Worm (Caenorhabditis elegans): ENCODE data around the gene sri-28.
"Not testable (repeated sequence)": the region's sequence is repeated elsewhere in the genome, so short reads cannot be mapped to it uniquely, and the experiment has no call there.

Gene sri-28

DNA sequence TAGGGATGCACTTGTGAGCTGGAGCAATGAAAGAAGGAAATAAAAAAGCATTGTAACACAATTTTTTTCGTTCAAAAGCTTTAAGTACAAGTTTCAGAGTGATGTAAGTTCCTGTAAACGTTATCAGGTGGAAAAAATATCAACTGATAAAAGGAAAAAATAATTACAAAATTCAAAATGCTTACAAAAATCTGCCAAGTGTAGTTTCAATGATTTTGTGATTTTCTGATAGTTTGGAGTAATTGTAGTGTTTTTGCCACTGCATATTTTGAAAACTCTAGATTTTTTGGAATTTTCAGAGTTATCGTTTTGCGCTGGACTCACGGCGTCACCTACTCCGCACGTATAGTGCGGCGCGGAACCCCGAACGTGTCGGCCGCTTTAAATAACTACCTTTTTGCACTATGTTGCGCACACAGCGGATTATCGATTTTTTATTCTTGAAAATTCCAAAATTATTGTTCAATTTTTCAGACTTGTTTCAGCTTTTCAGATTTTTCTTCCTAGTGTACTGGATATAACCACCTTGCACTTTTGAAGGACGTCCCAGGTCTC is 25.0 kb upstream of the sri-28 start, which contains the start of gene clec-2:
Gene clec-2 (minus strand): TSS at position 51 of the 555 bp plus-strand sequence.
- TF ChIP-seq egl-27 (tag; optimal IDR thresholded peaks at IDR 0.05) = no peak

DNA sequence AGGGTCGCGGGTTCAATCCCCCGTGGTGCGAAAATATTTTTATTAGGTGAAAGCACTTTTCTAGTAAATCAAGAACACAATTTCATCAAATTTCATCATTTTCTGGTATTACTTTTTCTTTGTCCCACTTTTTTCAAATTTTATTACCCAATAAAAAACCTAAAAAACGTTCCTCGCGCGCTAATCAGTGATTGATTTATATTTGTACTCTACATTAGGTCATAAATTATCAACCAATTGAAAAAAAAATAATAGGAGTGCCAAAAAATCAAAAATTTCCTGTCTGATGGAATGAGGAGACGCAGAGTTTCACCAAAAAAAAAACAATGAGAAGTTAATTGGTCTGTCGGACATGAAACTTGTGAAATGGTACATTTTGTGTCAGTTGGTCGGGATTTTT is 23.8 kb upstream of the sri-28 start:
- no peak for TF ChIP-seq nhr-67 (tag; optimal IDR thresholded peaks at IDR 0.05)
- TF ChIP-seq nfya-1 (tag; optimal IDR thresholded peaks at IDR 0.05; ENCODE audit: insufficient read depth) = no peak
- no peak for TF ChIP-seq hmg-11 (tag; optimal IDR thresholded peaks at IDR 0.05)
- no peak for TF ChIP-seq nhr-11 (tag; optimal IDR thresholded peaks at IDR 0.05)
- no peak for TF ChIP-seq unc-39 (tag; optimal IDR thresholded peaks at IDR 0.05)
- no peak for TF ChIP-seq aly-2 (tag; optimal IDR thresholded peaks at IDR 0.05)
- no peak for TF ChIP-seq nhr-43 (tag; optimal IDR thresholded peaks at IDR 0.05; ENCODE audit: poor library complexity, severe bottlenecking)
- no peak for TF ChIP-seq elt-1 (tag; optimal IDR thresholded peaks at IDR 0.05)
- TF ChIP-seq ztf-4 (tag; optimal IDR thresholded peaks at IDR 0.05) = no peak
- TF ChIP-seq mml-1 (tag; optimal IDR thresholded peaks at IDR 0.05) = no peak
- TF ChIP-seq fkh-2 (tag; optimal IDR thresholded peaks at IDR 0.05) = no peak
- no peak for TF ChIP-seq nhr-12 (tag; optimal IDR thresholded peaks at IDR 0.05)
- no peak for TF ChIP-seq ceh-82 (tag; optimal IDR thresholded peaks at IDR 0.05)
- no peak for TF ChIP-seq ama-1 (optimal IDR thresholded peaks at IDR 0.05)

DNA sequence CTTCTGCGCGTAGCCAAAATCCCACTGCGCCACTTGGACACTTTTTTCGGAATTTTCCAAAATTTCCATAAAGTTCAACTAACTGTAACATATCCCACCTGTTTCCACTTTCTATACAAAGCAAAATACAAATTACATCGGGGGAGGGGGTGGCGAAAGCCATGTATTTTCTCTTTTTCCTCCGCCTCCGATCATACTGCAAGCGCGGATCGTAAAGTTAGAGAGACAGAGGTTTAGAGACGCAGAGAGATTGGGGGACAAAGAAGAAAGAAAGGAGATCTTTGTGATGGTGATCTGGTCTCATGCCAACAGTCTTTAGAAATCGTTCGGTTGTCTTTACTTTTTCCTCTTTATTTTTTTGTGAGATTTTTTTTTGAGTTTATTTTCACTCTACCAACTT is 20.2 kb upstream of the sri-28 start:
- TF ChIP-seq lin-39 (tag; optimal IDR thresholded peaks at IDR 0.05) = no peak
- TF ChIP-seq nhr-77 (tag; optimal IDR thresholded peaks at IDR 0.05) = no peak
- no peak for TF ChIP-seq fkh-10 (GFP tag; optimal IDR thresholded peaks at IDR 0.05)
- peak; percentile 43 for TF ChIP-seq nhr-25 (tag; optimal IDR thresholded peaks at IDR 0.05)

DNA sequence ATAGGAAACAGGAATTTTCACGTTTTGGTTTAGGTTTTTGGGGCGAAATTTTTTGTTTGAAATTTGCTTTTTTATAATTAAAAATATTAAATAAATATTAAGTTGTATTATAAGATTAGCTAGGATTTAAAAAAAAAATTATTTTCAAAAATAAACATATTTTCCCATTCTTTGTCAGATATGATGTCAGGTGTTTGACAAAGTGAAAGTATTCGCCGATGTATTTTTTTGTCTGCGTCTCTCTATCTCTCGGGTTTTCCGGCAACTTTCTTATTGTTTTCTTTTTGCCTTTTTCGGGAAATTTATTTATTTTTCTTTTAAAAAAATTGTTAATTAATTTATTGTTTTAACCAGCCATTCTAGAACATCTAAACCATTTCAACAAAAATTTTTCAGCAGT is 18.1 kb upstream of the sri-28 start:
- no peak for TF ChIP-seq ZK546.5 (tag; optimal IDR thresholded peaks at IDR 0.05)
- TF ChIP-seq ceh-9 (tag; optimal IDR thresholded peaks at IDR 0.05) = no peak
- TF ChIP-seq nfya-1 (tag; optimal IDR thresholded peaks at IDR 0.05; ENCODE audit: insufficient read depth) = no peak
- no peak for TF ChIP-seq nhr-77 (tag; optimal IDR thresholded peaks at IDR 0.05)

DNA sequence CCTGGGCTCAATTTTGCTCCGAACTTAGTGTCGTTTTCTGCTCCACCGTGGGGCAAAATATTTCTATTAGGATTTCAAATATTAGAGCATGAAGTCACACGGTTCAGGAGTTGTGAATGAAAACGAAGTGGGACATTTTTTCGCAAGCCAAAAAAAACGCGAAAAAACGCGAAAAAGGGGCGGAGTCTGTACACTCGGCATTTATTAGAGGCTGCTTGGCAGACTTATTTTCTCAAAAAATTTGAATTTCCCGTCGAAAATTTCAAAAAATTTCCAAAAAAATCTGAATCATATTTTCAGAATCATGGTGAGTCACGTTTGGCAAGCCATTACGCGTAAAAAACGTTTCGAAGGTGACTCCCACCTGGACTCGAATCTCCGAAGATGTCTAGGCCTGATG is 16.0 kb upstream of the sri-28 start, which contains the start of gene B0454.6:
Gene B0454.6 (plus strand): TSS at position 301 of the 400 bp plus-strand sequence.
- TF ChIP-seq elt-3, pqm-1, ztf-4 (tag; optimal IDR thresholded peaks at IDR 0.05): not testable (repeated sequence)

DNA sequence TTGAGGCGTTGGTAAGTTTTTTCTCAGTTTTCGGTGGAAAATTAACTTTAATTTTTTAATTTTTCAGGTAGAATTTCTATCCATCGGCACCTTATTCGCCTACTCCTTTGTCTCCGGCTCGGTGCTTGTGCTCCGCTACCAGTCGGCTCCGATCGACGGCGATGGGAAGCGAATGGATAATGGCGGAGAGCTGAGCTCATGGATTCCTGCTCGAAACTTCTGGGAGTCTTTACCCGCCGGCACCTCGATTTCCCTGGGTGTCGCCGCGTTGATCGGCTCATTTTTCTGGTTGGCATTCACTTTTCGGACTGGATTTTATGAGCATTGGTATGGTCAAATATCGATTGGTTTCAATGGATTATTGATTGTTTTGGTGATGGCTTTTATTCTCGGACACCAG is 13.6 kb upstream of the sri-28 start:
- no peak for TF ChIP-seq unc-62 (GFP tag; optimal IDR thresholded peaks at IDR 0.05)
- no peak for TF ChIP-seq elt-1 (tag; optimal IDR thresholded peaks at IDR 0.05)
- TF ChIP-seq nhr-43 (tag; optimal IDR thresholded peaks at IDR 0.05; ENCODE audit: poor library complexity, severe bottlenecking) = no peak

DNA sequence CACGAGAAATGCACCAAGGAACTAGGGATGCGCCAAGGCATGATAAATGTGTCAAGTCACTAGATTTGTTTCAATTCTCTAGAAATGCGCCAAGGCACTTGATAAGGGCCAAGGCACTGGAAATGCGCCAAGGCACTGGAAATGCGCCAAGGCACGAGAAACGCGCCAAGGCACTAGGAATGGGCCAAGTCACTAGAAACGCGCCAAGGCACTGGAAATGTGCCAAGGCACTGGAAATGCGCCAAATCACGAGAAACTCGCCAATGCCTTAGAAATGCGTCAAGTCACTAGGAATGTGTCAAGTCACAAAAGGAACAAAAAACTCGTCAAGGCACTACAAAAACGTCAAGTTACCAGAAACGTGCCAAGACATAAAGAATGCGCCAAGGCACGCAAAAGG is 12.1 kb upstream of the sri-28 start:
- TF ChIP-seq tbx-2 (tag; optimal IDR thresholded peaks at IDR 0.05) (no peak), fkh-10 (GFP tag; optimal IDR thresholded peaks at IDR 0.05) (no peak), zag-1 (tag; optimal IDR thresholded peaks at IDR 0.05) (no peak), nhr-11 (tag; optimal IDR thresholded peaks at IDR 0.05) (no peak), snpc-4 (tag; optimal IDR thresholded peaks at IDR 0.05) (no peak), ceh-16 (tag; optimal IDR thresholded peaks at IDR 0.05) (no peak), pqm-1 (tag; optimal IDR thresholded peaks at IDR 0.05) (no peak), egl-27 (tag; optimal IDR thresholded peaks at IDR 0.05) (no peak)

DNA sequence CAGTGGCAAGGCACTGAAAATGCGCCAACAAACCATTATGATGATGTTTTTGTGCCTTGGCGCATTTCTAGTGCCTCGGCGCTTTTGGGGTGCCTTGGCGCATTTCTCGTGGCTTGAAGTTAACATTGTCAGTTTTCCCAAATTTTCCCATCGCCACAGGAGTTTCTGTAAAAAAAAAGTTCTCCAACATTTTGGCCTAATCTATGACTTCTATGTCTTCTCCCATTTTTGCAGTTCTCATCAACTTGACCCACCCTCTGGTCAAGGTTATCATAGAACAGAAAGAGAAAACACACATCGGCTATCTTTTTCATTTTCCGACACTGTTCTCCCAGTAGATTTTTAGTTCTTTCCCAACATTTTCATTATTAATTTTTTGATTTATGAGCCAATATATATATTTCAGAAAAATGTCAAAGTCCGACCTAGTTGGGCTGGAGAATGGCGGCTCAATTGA is 10.0 kb upstream of the sri-28 start, which contains the start of the genes B0454.26 and B0454.5:
Gene B0454.26 (minus strand): TSS at position 101 of the 457 bp plus-strand sequence.
Gene B0454.5 (plus strand): TSS at position 407 of the 457 bp plus-strand sequence.
- no peak for TF ChIP-seq sea-2 (GFP tag; optimal IDR thresholded peaks at IDR 0.05)
- no peak for TF ChIP-seq ZK546.5 (tag; optimal IDR thresholded peaks at IDR 0.05)
- TF ChIP-seq nhr-28 (tag; optimal IDR thresholded peaks at IDR 0.05) = no peak
